Fruit fly (Drosophila melanogaster) whole organism, wandering third instar larva: Measurements from ENCODE around the gene Saysd1.

ENCODE experiments used
- Abd-B ChIP-seq: fragments of >200 bp; optimal IDR thresholded peaks from 2 replicates; lab custom pipeline; 2017; ENCODE audit warnings: missing biosample characterization, missing genetic modification characterization
- CG32264 ChIP-seq: fragments of 200-800 bp; sonication (Bioruptor generic); optimal IDR thresholded peaks from 2 replicates; lab custom pipeline; 2016; ENCODE audit warnings: missing biosample characterization, missing genetic modification characterization
- CG9705 ChIP-seq: fragments of 200-800 bp; sonication (Bioruptor generic); optimal IDR thresholded peaks from 2 replicates; lab custom pipeline; 2018; ENCODE audit warnings: missing biosample characterization, mild to moderate bottlenecking, missing genetic modification characterization
- CrebA ChIP-seq: fragments of 200-800 bp; sonication (Bioruptor generic); optimal IDR thresholded peaks from 2 replicates; lab custom pipeline; 2016; ENCODE audit warnings: missing biosample characterization, mild to moderate bottlenecking, missing genetic modification characterization, borderline replicate concordance
- Dfd ChIP-seq: fragments of >200 bp; optimal IDR thresholded peaks from 2 replicates; lab custom pipeline; 2017; ENCODE audit warnings: missing biosample characterization, missing genetic modification characterization
- Dif ChIP-seq: fragments of 200-275, 200-300 bp; sonication (Bioruptor generic); optimal IDR thresholded peaks from 2 replicates; lab custom pipeline; 2018; ENCODE audit warnings: missing biosample characterization, missing genetic modification characterization; ENCODE audit not compliant: partially characterized antibody
- GATAd ChIP-seq: sonication (Bioruptor generic); optimal IDR thresholded peaks from 2 replicates; lab custom pipeline; 2016; ENCODE audit warnings: missing biosample characterization, missing genetic modification characterization
- HLH106 ChIP-seq: fragments of 200-800 bp; optimal IDR thresholded peaks from 3 replicates; lab custom pipeline; 2019; ENCODE audit warnings: missing biosample characterization, mild to moderate bottlenecking, missing genetic modification characterization, moderate library complexity
- Hnf4 ChIP-seq: fragments of 200-800 bp; sonication (Bioruptor generic); optimal IDR thresholded peaks from 2 replicates; lab custom pipeline; 2016; ENCODE audit warnings: missing biosample characterization, mild to moderate bottlenecking, missing genetic modification characterization
- Hr78 ChIP-seq: fragments of >200 bp; optimal IDR thresholded peaks from 2 replicates; lab custom pipeline; 2017; ENCODE audit warnings: missing biosample characterization, missing genetic modification characterization
- Hr83 ChIP-seq: fragments of 200-300 bp; sonication (Bioruptor generic); optimal IDR thresholded peaks from 2 replicates; lab custom pipeline; 2016; ENCODE audit warnings: missing biosample characterization, mild to moderate bottlenecking, missing genetic modification characterization, moderate library complexity; ENCODE audit not compliant: poor library complexity, severe bottlenecking
- Jra ChIP-seq: sonication (Bioruptor generic); optimal IDR thresholded peaks from 2 replicates; lab custom pipeline; 2016; ENCODE audit warnings: missing biosample characterization, missing genetic modification characterization
- Mio ChIP-seq: sonication (Bioruptor generic); optimal IDR thresholded peaks from 2 replicates; lab custom pipeline; 2016; ENCODE audit warnings: missing biosample characterization, missing genetic modification characterization
- Myc ChIP-seq: fragments of >200 bp; optimal IDR thresholded peaks from 2 replicates; lab custom pipeline; 2017
- N ChIP-seq: fragments of >200 bp; optimal IDR thresholded peaks from 2 replicates; lab custom pipeline; 2018; ENCODE audit warnings: missing biosample characterization, missing external identifiers, missing genetic modification characterization
- OdsH ChIP-seq: fragments of 200-800 bp; sonication (Bioruptor generic); optimal IDR thresholded peaks from 2 replicates; lab custom pipeline; 2016; ENCODE audit warnings: missing biosample characterization, mild to moderate bottlenecking, missing genetic modification characterization
- Rel ChIP-seq, 2 experiments: fragments of 200-800 bp; sonication (Bioruptor generic) in 1 of 2; optimal IDR thresholded peaks; 2 replicates in 1 of 2; 3 replicates in 1 of 2; lab custom pipeline; 2016 to 2019; ENCODE audit warnings: mild to moderate bottlenecking in 2 of 2, missing biosample characterization in 2 of 2, missing genetic modification characterization in 2 of 2, moderate library complexity in 1 of 2
- Sp1 ChIP-seq: fragments of 200-800 bp; sonication (Bioruptor generic); optimal IDR thresholded peaks from 3 replicates; lab custom pipeline; 2019; ENCODE audit warnings: missing biosample characterization, mild to moderate bottlenecking, missing genetic modification characterization, moderate library complexity
- Vsx2 ChIP-seq: fragments of 200-300, 225-300 bp; sonication (Bioruptor generic); optimal IDR thresholded peaks from 2 replicates; lab custom pipeline; 2018; ENCODE audit warnings: missing biosample characterization, missing genetic modification characterization; ENCODE audit not compliant: partially characterized antibody
- br ChIP-seq: fragments of 200-800 bp; sonication (Bioruptor generic); optimal IDR thresholded peaks from 2 replicates; lab custom pipeline; 2016; ENCODE audit warnings: missing biosample characterization, missing genetic modification characterization
- dl ChIP-seq, 2 experiments: fragments of 175-275, 200-275 bp in 1 of 2; fragments of 200-275 bp in 1 of 2; sonication (Bioruptor generic); optimal IDR thresholded peaks; lab custom pipeline; 2018; ENCODE audit warnings: mild to moderate bottlenecking in 2 of 2, missing biosample characterization in 2 of 2, missing genetic modification characterization in 2 of 2, moderate library complexity in 2 of 2; ENCODE audit not compliant: partially characterized antibody in 2 of 2, insufficient read depth in 1 of 2
- dmrt93B ChIP-seq: fragments of 200-800 bp; sonication (Bioruptor generic); optimal IDR thresholded peaks from 2 replicates; lab custom pipeline; 2018; ENCODE audit warnings: missing biosample characterization, mild to moderate bottlenecking, missing genetic modification characterization
- dsf ChIP-seq: sonication (Bioruptor generic); optimal IDR thresholded peaks from 2 replicates; lab custom pipeline; 2016; ENCODE audit warnings: missing biosample characterization, missing genetic modification characterization, borderline replicate concordance
- ey ChIP-seq: fragments of 200-800 bp; sonication (Bioruptor generic); optimal IDR thresholded peaks from 2 replicates; lab custom pipeline; 2016; ENCODE audit warnings: missing biosample characterization, missing genetic modification characterization
- foxo ChIP-seq, 2 experiments: fragments of 200-800 bp; sonication (Bioruptor generic); optimal IDR thresholded peaks; 2 replicates in 1 of 2; 3 replicates in 1 of 2; lab custom pipeline; 2016 to 2017; ENCODE audit warnings: missing biosample characterization in 2 of 2, missing genetic modification characterization in 2 of 2
- fru ChIP-seq: fragments of 200-800 bp; sonication (Bioruptor generic); optimal IDR thresholded peaks from 3 replicates; lab custom pipeline; 2016; ENCODE audit warnings: missing biosample characterization, mild to moderate bottlenecking, missing genetic modification characterization
- h ChIP-seq: fragments of 200-800 bp; sonication (Bioruptor generic); optimal IDR thresholded peaks from 3 replicates; lab custom pipeline; 2016; ENCODE audit warnings: missing biosample characterization, mild to moderate bottlenecking, missing genetic modification characterization
- jim ChIP-seq: fragments of 175-275, 200-325 bp; sonication (Bioruptor generic); optimal IDR thresholded peaks from 2 replicates; lab custom pipeline; 2016; ENCODE audit warnings: missing biosample characterization, mild to moderate bottlenecking, missing genetic modification characterization
- lola ChIP-seq: fragments of >200 bp; optimal IDR thresholded peaks from 2 replicates; lab custom pipeline; 2017; ENCODE audit warnings: missing biosample characterization, missing genetic modification characterization
- pan ChIP-seq: fragments of >200 bp; optimal IDR thresholded peaks from 2 replicates; lab custom pipeline; 2017
- psq ChIP-seq: fragments of 200-800 bp; sonication (Bioruptor generic); optimal IDR thresholded peaks from 3 replicates; lab custom pipeline; 2017; ENCODE audit warnings: missing biosample characterization, mild to moderate bottlenecking, missing genetic modification characterization, moderate library complexity
- rgr ChIP-seq: fragments of 200-800 bp; sonication (Bioruptor generic); optimal IDR thresholded peaks from 3 replicates; lab custom pipeline; 2016; ENCODE audit warnings: missing biosample characterization, mild to moderate bottlenecking, missing genetic modification characterization
- sage ChIP-seq: fragments of 200-800 bp; sonication (Bioruptor generic); optimal IDR thresholded peaks from 2 replicates; lab custom pipeline; 2016; ENCODE audit warnings: missing biosample characterization, mild to moderate bottlenecking, missing genetic modification characterization
- sv ChIP-seq: fragments of 200-800 bp; sonication (Bioruptor generic); optimal IDR thresholded peaks from 3 replicates; lab custom pipeline; 2016; ENCODE audit warnings: missing biosample characterization, missing genetic modification characterization
- tai ChIP-seq: sonication (Bioruptor generic); optimal IDR thresholded peaks from 2 replicates; lab custom pipeline; 2016; ENCODE audit warnings: missing biosample characterization, missing genetic modification characterization
- woc ChIP-seq: sonication (Bioruptor generic); optimal IDR thresholded peaks from 2 replicates; lab custom pipeline; 2016; ENCODE audit warnings: missing biosample characterization, mild to moderate bottlenecking, missing genetic modification characterization

Saysd1 gene

dm6 chr3R:25236121-25236520 is 21.1 kb upstream of the Saysd1 start:
- TF ChIP-seq HLH106 (tag; lab: Kevin White, UChicago) (no peak), CG32264 (GFP tag; lab: Kevin White, UChicago) (no peak), OdsH (GFP tag; lab: Kevin White, UChicago) (no peak), jim (GFP tag; lab: Kevin White, UChicago) (no peak), fru (GFP tag; lab: Kevin White, UChicago) (no peak), br (GFP tag; lab: Kevin White, UChicago) (no peak), Hr83 (GFP tag; lab: Kevin White, UChicago) (no peak), Abd-B (GFP tag; lab: Kevin White, UChicago) (no peak), Dif (GFP tag; lab: Kevin White, UChicago) (no peak), foxo (GFP tag; optimal IDR thresholded peaks at IDR 0.05; lab: Kevin White, UChicago) (no peak), Hr78 (GFP tag; lab: Kevin White, UChicago) (no peak), psq (GFP tag; lab: Kevin White, UChicago) (no peak), sv (no peak), dsf (GFP tag; lab: Kevin White, UChicago) (no peak), CrebA (GFP tag; lab: Kevin White, UChicago) (no peak), CG9705 (GFP tag; lab: Kevin White, UChicago) (no peak), dmrt93B (GFP tag; lab: Kevin White, UChicago) (no peak), sage (GFP tag; lab: Kevin White, UChicago) (no peak), Sp1 (GFP tag; lab: Kevin White, UChicago) (no peak), h (GFP tag; lab: Kevin White, UChicago) (no peak)
- TF ChIP-seq, all 38 proteins: peak for 0

DNA sequence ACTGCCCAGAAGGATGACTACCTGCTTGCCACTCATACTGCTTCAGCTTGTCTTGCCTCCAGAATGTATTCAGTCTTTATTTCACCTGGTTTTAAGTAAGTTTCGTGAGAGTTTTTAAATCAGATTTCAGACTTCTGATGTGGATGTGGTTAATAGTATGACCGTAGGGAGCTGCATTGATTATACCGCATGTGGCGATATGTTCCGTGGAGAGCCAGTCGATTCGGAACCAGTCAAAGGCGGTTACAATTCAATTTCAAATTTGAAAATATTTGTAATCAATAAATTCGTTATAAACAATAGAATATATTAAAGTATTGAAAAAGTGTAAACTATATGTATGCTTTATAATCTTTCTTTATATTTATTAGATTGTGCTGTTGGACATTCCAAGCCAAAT is 20.4 kb upstream of the Saysd1 start, which contains the start of gene Sil1:
Gene Sil1, minus strand, starts transcription at position 168 of the 400 bp plus-strand sequence.
- TF ChIP-seq rgr (GFP tag; lab: Kevin White, UChicago): peak; percentile 10
- TF ChIP-seq CG9705 (GFP tag; lab: Kevin White, UChicago): no peak
- TF ChIP-seq, all 38 proteins: peak for 1

- peak; percentile 66 for TF ChIP-seq Jra (GFP tag; lab: Kevin White, UChicago)
- TF ChIP-seq Mio (GFP tag; lab: Kevin White, UChicago): no peak
- no peak for TF ChIP-seq N (GFP tag; lab: Kevin White, UChicago)
- TF ChIP-seq Dif (GFP tag; lab: Kevin White, UChicago): no peak
- peak in 1 of 2 experiments; percentile 15 for TF ChIP-seq dl (GFP tag; optimal IDR thresholded peaks at IDR 0.05; lab: Kevin White, UChicago; ENCODE audit: insufficient read depth in 1 of 2, partially characterized antibody in 2 of 2)
- peak; percentile 70 for TF ChIP-seq CG9705 (GFP tag; lab: Kevin White, UChicago)
- peak; percentile 90 for TF ChIP-seq fru (GFP tag; lab: Kevin White, UChicago)
- peak; percentile 13 for TF ChIP-seq GATAd (GFP tag; lab: Kevin White, UChicago)
- no peak for TF ChIP-seq Hr78 (GFP tag; lab: Kevin White, UChicago)
- no peak for TF ChIP-seq pan (lab: Kevin White, UChicago)
- TF ChIP-seq dsf (GFP tag; lab: Kevin White, UChicago): peak; percentile 14
- TF ChIP-seq lola (GFP tag; lab: Kevin White, UChicago): no peak
- peak; percentile 31 for TF ChIP-seq Rel (GFP tag; optimal IDR thresholded peaks at IDR 0.05; lab: Kevin White, UChicago)
- TF ChIP-seq Rel (tag; optimal IDR thresholded peaks at IDR 0.05; lab: Kevin White, UChicago): peak; percentile 6
- no peak for TF ChIP-seq CrebA (GFP tag; lab: Kevin White, UChicago)
- TF ChIP-seq foxo (GFP tag; optimal IDR thresholded peaks at IDR 0.05; lab: Kevin White, UChicago): peak in 1 of 2 experiments; percentile 89
- peak; percentile 73 for TF ChIP-seq sv
- peak; percentile 63 for TF ChIP-seq CG32264 (GFP tag; lab: Kevin White, UChicago)
- TF ChIP-seq jim (GFP tag; lab: Kevin White, UChicago): no peak
- no peak for TF ChIP-seq tai (GFP tag; lab: Kevin White, UChicago)
- TF ChIP-seq Abd-B (GFP tag; lab: Kevin White, UChicago): no peak
- no peak for TF ChIP-seq Dfd (GFP tag; lab: Kevin White, UChicago)
- TF ChIP-seq sage (GFP tag; lab: Kevin White, UChicago): peak; percentile 47
- peak; percentile 86 for TF ChIP-seq br (GFP tag; lab: Kevin White, UChicago)
- TF ChIP-seq Myc (lab: Kevin White, UChicago): no peak
- peak; percentile 87 for TF ChIP-seq dmrt93B (GFP tag; lab: Kevin White, UChicago)
- peak; percentile 53 for TF ChIP-seq Hnf4 (GFP tag; lab: Kevin White, UChicago)
- peak; percentile 91 for TF ChIP-seq Sp1 (GFP tag; lab: Kevin White, UChicago)
- TF ChIP-seq woc (GFP tag; lab: Kevin White, UChicago): peak; percentile 93
- TF ChIP-seq rgr (GFP tag; lab: Kevin White, UChicago): peak; percentile 84
- TF ChIP-seq Vsx2 (GFP tag; lab: Kevin White, UChicago): no peak
- peak; percentile 86 for TF ChIP-seq OdsH (GFP tag; lab: Kevin White, UChicago)
- TF ChIP-seq psq (GFP tag; lab: Kevin White, UChicago): peak; percentile 84
- peak; percentile 86 for TF ChIP-seq HLH106 (tag; lab: Kevin White, UChicago)
- TF ChIP-seq ey (GFP tag; lab: Kevin White, UChicago): peak; percentile 86
- peak; percentile 88 for TF ChIP-seq h (GFP tag; lab: Kevin White, UChicago)
- peak; percentile 9 for TF ChIP-seq Hr83 (GFP tag; lab: Kevin White, UChicago)
- TF ChIP-seq, all 38 proteins: peak for 23
Measured at dm6 chr3R:25232271-25232989, 17.4 kb upstream of the Saysd1 start, which contains the start of gene Cad96Cb. Cad96Cb (minus strand) TSS chr3R:25232321.
